Worm (Caenorhabditis elegans): ENCODE data around the gene acp-6.

DNA sequence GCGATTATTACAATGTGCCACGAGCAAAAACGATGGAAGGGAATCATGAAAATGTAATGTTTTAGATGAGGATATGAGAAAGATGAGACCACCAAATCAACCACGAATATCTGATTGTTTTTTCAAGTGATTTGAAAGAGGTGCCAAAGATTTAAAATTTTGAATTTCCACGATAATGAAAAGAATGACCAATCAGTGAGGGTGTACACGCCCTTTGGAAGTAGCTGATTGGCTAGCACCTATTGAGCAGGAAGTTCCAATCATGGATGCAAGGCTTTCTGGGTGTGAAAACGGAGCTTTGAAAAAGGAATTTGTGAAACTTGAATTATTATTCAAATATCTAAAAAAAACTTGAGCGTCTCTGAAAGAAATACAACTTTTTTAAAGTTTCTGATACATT, 34.4 kb downstream of the acp-6 start:
- no peak for TF ChIP-seq attf-5 (GFP tag; optimal IDR thresholded peaks at IDR 0.05)
- TF ChIP-seq lin-40 (tag; optimal IDR thresholded peaks at IDR 0.05), result no peak
- TF ChIP-seq him-1 (tag; optimal IDR thresholded peaks at IDR 0.05), result no peak
- no peak for TF ChIP-seq rec-8 (tag; optimal IDR thresholded peaks at IDR 0.05)
- no peak for TF ChIP-seq hrde-1 (tag; optimal IDR thresholded peaks at IDR 0.05; ENCODE audit: borderline replicate concordance)
- no peak for TF ChIP-seq somi-1 (GFP tag; optimal IDR thresholded peaks at IDR 0.05)
- no peak for TF ChIP-seq C17E4.6 (GFP tag; IDR thresholded peaks at IDR 0.05)
- no peak for TF ChIP-seq repo-1 (tag; optimal IDR thresholded peaks at IDR 0.05)
- TF ChIP-seq madf-3 (GFP tag; IDR thresholded peaks at IDR 0.05), result no peak
- TF ChIP-seq sea-2 (GFP tag; IDR thresholded peaks at IDR 0.05), result no peak
- no peak for TF ChIP-seq lsl-1 (GFP tag; optimal IDR thresholded peaks at IDR 0.05)
- no peak for TF ChIP-seq ztf-18 (tag; optimal IDR thresholded peaks at IDR 0.05)

Data from whole organism, young adult.